Worm (Caenorhabditis elegans): Measurements from ENCODE around the gene H08J19.1.
A peak's percentile ranks its signal among the peaks of the same experiment; 100 is the strongest.

The H08J19.1 gene

ce11 chrX:15606585-15607276 is 36.0 kb upstream of the H08J19.1 start, which contains the start of gene rab-14:
Gene rab-14 (minus strand): TSS chrX:15606635.
- TF ChIP-seq egl-13 (tag; optimal IDR thresholded peaks at IDR 0.05): peak; percentile 74
- TF ChIP-seq aha-1 (tag; optimal IDR thresholded peaks at IDR 0.05): no peak
- TF ChIP-seq fos-1 (tag; optimal IDR thresholded peaks at IDR 0.05): peak; percentile 64
- no peak for TF ChIP-seq C04F5.9 (tag; optimal IDR thresholded peaks at IDR 0.05)
- TF ChIP-seq nhr-90 (tag; optimal IDR thresholded peaks at IDR 0.05; ENCODE audit: poor library complexity): no peak
- TF ChIP-seq mep-1 (tag; optimal IDR thresholded peaks at IDR 0.05): peak; percentile 10
- TF ChIP-seq nhr-77 (tag; optimal IDR thresholded peaks at IDR 0.05): peak; percentile 63
- peak; percentile 48 to 69 for TF ChIP-seq lin-35 (GFP tag; optimal IDR thresholded peaks at IDR 0.05)
- peak; percentile 75 for TF ChIP-seq lin-13 (GFP tag; optimal IDR thresholded peaks at IDR 0.05)
- TF ChIP-seq alr-1 (tag; optimal IDR thresholded peaks at IDR 0.05; ENCODE audit: borderline replicate concordance): no peak
- TF ChIP-seq jun-1 (tag; optimal IDR thresholded peaks at IDR 0.05): peak; percentile 63
- peak; percentile 81 for TF ChIP-seq fkh-10 (GFP tag; optimal IDR thresholded peaks at IDR 0.05)
- TF ChIP-seq dpl-1 (GFP tag; optimal IDR thresholded peaks at IDR 0.05): peak; percentile 10 to 39 (median 37)
- TF ChIP-seq rnt-1 (tag; optimal IDR thresholded peaks at IDR 0.05): peak; percentile 51
- no peak for TF ChIP-seq nhr-76 (tag; optimal IDR thresholded peaks at IDR 0.05)
- TF ChIP-seq skn-1 (tag; optimal IDR thresholded peaks at IDR 0.05): peak; percentile 56
- no peak for TF ChIP-seq unc-130 (tag; optimal IDR thresholded peaks at IDR 0.05)
- TF ChIP-seq dsc-1 (tag; optimal IDR thresholded peaks at IDR 0.05): peak; percentile 58
- no peak for TF ChIP-seq unc-62 (GFP tag; optimal IDR thresholded peaks at IDR 0.05)
- peak; percentile 12 for TF ChIP-seq ama-1 (optimal IDR thresholded peaks at IDR 0.05)
- TF ChIP-seq snpc-4 (tag; optimal IDR thresholded peaks at IDR 0.05): peak; percentile 38
- peak; percentile 77 for TF ChIP-seq ztf-4 (tag; optimal IDR thresholded peaks at IDR 0.05)
- peak; percentile 80 for TF ChIP-seq swsn-7 (tag; optimal IDR thresholded peaks at IDR 0.05)
- TF ChIP-seq nhr-71 (tag; optimal IDR thresholded peaks at IDR 0.05): peak; percentile 88
- TF ChIP-seq ceh-90 (tag; optimal IDR thresholded peaks at IDR 0.05): no peak
- peak; percentile 7 for TF ChIP-seq mef-2 (tag; optimal IDR thresholded peaks at IDR 0.05)
- no peak for TF ChIP-seq lin-15B (tag; optimal IDR thresholded peaks at IDR 0.05)
- TF ChIP-seq nhr-84 (tag; optimal IDR thresholded peaks at IDR 0.05): no peak
- TF ChIP-seq tlp-1 (tag; optimal IDR thresholded peaks at IDR 0.05): no peak
- TF ChIP-seq unc-98 (GFP tag; IDR thresholded peaks at IDR 0.05): no peak
- TF ChIP-seq nhr-85 (tag): no peak
- no peak for TF ChIP-seq C34B4.2 (tag; optimal IDR thresholded peaks at IDR 0.05)
- peak; percentile 68 for TF ChIP-seq blmp-1 (tag; optimal IDR thresholded peaks at IDR 0.05)
- no peak for TF ChIP-seq ceh-88 (GFP tag; IDR thresholded peaks at IDR 0.05)
- no peak for TF ChIP-seq zip-4 (GFP tag; optimal IDR thresholded peaks at IDR 0.05)
- TF ChIP-seq hlh-4 (tag; optimal IDR thresholded peaks at IDR 0.05): peak; percentile 13
- TF ChIP-seq lin-14 (GFP tag; optimal IDR thresholded peaks at IDR 0.05): peak; percentile 96
- TF ChIP-seq sox-4 (tag; optimal IDR thresholded peaks at IDR 0.05): peak; percentile 45
- TF ChIP-seq unc-86 (tag; optimal IDR thresholded peaks at IDR 0.05): peak; percentile 93
- peak; percentile 67 for TF ChIP-seq snu-23 (GFP tag; optimal IDR thresholded peaks at IDR 0.05)
- TF ChIP-seq ets-5 (GFP tag; IDR thresholded peaks at IDR 0.05): no peak
- TF ChIP-seq ceh-82 (tag; optimal IDR thresholded peaks at IDR 0.05): peak; percentile 54 to 89 (median 54)
- peak; percentile 53 for TF ChIP-seq isw-1 (GFP tag; IDR thresholded peaks at IDR 0.05)
- no peak for TF ChIP-seq ztf-11 (tag; optimal IDR thresholded peaks at IDR 0.05)
- TF ChIP-seq pqm-1 (tag; optimal IDR thresholded peaks at IDR 0.05): no peak
- TF ChIP-seq ceh-8 (GFP tag; optimal IDR thresholded peaks at IDR 0.05): peak; percentile 27
- TF ChIP-seq mdl-1 (tag; optimal IDR thresholded peaks at IDR 0.05): peak; percentile 63 to 90
- TF ChIP-seq unc-30 (tag; optimal IDR thresholded peaks at IDR 0.05): no peak
- TF ChIP-seq grh-1 (GFP tag; IDR thresholded peaks at IDR 0.05): peak; percentile 55; the same call in 1 of the 2 replicates
- peak; percentile 55 to 79 for TF ChIP-seq lsy-2 (tag; optimal IDR thresholded peaks at IDR 0.05)
- peak; percentile 10 for TF ChIP-seq irx-1 (tag; optimal IDR thresholded peaks at IDR 0.05)
- peak; percentile 45 for TF ChIP-seq vab-15 (tag; optimal IDR thresholded peaks at IDR 0.05)
- TF ChIP-seq tbx-2 (tag; optimal IDR thresholded peaks at IDR 0.05): peak; percentile 80
